Fruit fly (Drosophila melanogaster): ENCODE measurements around the gene betaggt-I.

DNA sequence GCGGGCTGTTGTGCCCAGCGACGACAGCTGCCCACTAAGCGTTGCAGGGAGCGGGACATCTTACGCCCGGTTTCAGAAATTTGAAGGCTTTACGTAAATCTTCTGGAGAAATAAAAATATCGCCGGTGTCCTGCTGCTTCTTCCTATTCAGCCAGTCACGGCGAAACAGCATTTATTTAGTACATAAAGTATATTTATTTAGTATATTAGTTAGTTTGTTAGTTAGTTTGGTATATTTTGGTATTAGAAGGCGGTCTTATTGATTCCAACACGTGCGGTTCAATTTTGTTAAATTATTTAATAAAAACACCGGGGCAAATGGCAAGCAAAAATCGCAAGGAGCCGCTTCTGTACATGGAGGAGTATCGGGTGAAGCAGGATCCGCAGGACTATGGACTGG, 23.4 kb downstream of the betaggt-I start, which contains the start of the genes Scox and Polr1C:
- no peak for TF ChIP-seq h (optimal IDR thresholded peaks at IDR 0.05)
- TF ChIP-seq psq (optimal IDR thresholded peaks at IDR 0.05): no peak
- TF ChIP-seq insv (optimal IDR thresholded peaks at IDR 0.05): no peak
- TF ChIP-seq Myc (optimal IDR thresholded peaks at IDR 0.05): no peak

Data from Kc167 (cell line).